Fruit fly (Drosophila melanogaster) whole organism, wandering third instar larva: ENCODE measurements around the gene Rpn1.

ENCODE experiments used
- Abd-B ChIP-seq: fragments of >200 bp; optimal IDR thresholded peaks from 2 replicates; lab custom pipeline; 2017; ENCODE audit warnings: missing biosample characterization, missing genetic modification characterization
- CG32264 ChIP-seq: fragments of 200-800 bp; sonication (Bioruptor generic); optimal IDR thresholded peaks from 2 replicates; lab custom pipeline; 2016; ENCODE audit warnings: missing biosample characterization, missing genetic modification characterization
- CG9705 ChIP-seq: fragments of 200-800 bp; sonication (Bioruptor generic); optimal IDR thresholded peaks from 2 replicates; lab custom pipeline; 2018; ENCODE audit warnings: missing biosample characterization, mild to moderate bottlenecking, missing genetic modification characterization
- CrebA ChIP-seq: fragments of 200-800 bp; sonication (Bioruptor generic); optimal IDR thresholded peaks from 2 replicates; lab custom pipeline; 2016; ENCODE audit warnings: missing biosample characterization, mild to moderate bottlenecking, missing genetic modification characterization, borderline replicate concordance
- Dif ChIP-seq: fragments of 200-275, 200-300 bp; sonication (Bioruptor generic); optimal IDR thresholded peaks from 2 replicates; lab custom pipeline; 2018; ENCODE audit warnings: missing biosample characterization, missing genetic modification characterization; ENCODE audit not compliant: partially characterized antibody
- GATAd ChIP-seq: sonication (Bioruptor generic); optimal IDR thresholded peaks from 2 replicates; lab custom pipeline; 2016; ENCODE audit warnings: missing biosample characterization, missing genetic modification characterization
- HLH106 ChIP-seq: fragments of 200-800 bp; optimal IDR thresholded peaks from 3 replicates; lab custom pipeline; 2019; ENCODE audit warnings: missing biosample characterization, mild to moderate bottlenecking, missing genetic modification characterization, moderate library complexity
- Hnf4 ChIP-seq: fragments of 200-800 bp; sonication (Bioruptor generic); optimal IDR thresholded peaks from 2 replicates; lab custom pipeline; 2016; ENCODE audit warnings: missing biosample characterization, mild to moderate bottlenecking, missing genetic modification characterization
- Hr78 ChIP-seq: fragments of >200 bp; optimal IDR thresholded peaks from 2 replicates; lab custom pipeline; 2017; ENCODE audit warnings: missing biosample characterization, missing genetic modification characterization
- Hr83 ChIP-seq: fragments of 200-300 bp; sonication (Bioruptor generic); optimal IDR thresholded peaks from 2 replicates; lab custom pipeline; 2016; ENCODE audit warnings: missing biosample characterization, mild to moderate bottlenecking, missing genetic modification characterization, moderate library complexity; ENCODE audit not compliant: poor library complexity, severe bottlenecking
- Jra ChIP-seq: sonication (Bioruptor generic); optimal IDR thresholded peaks from 2 replicates; lab custom pipeline; 2016; ENCODE audit warnings: missing biosample characterization, missing genetic modification characterization
- Mio ChIP-seq: sonication (Bioruptor generic); optimal IDR thresholded peaks from 2 replicates; lab custom pipeline; 2016; ENCODE audit warnings: missing biosample characterization, missing genetic modification characterization
- Myc ChIP-seq: fragments of >200 bp; optimal IDR thresholded peaks from 2 replicates; lab custom pipeline; 2017
- N ChIP-seq: fragments of >200 bp; optimal IDR thresholded peaks from 2 replicates; lab custom pipeline; 2018; ENCODE audit warnings: missing biosample characterization, missing external identifiers, missing genetic modification characterization
- OdsH ChIP-seq: fragments of 200-800 bp; sonication (Bioruptor generic); optimal IDR thresholded peaks from 2 replicates; lab custom pipeline; 2016; ENCODE audit warnings: missing biosample characterization, mild to moderate bottlenecking, missing genetic modification characterization
- Rel ChIP-seq, 2 experiments: fragments of 200-800 bp; sonication (Bioruptor generic) in 1 of 2; optimal IDR thresholded peaks; 2 replicates in 1 of 2; 3 replicates in 1 of 2; lab custom pipeline; 2016 to 2019; ENCODE audit warnings: mild to moderate bottlenecking in 2 of 2, missing biosample characterization in 2 of 2, missing genetic modification characterization in 2 of 2, moderate library complexity in 1 of 2
- Sp1 ChIP-seq: fragments of 200-800 bp; sonication (Bioruptor generic); optimal IDR thresholded peaks from 3 replicates; lab custom pipeline; 2019; ENCODE audit warnings: missing biosample characterization, mild to moderate bottlenecking, missing genetic modification characterization, moderate library complexity
- Vsx2 ChIP-seq: fragments of 200-300, 225-300 bp; sonication (Bioruptor generic); optimal IDR thresholded peaks from 2 replicates; lab custom pipeline; 2018; ENCODE audit warnings: missing biosample characterization, missing genetic modification characterization; ENCODE audit not compliant: partially characterized antibody
- brk ChIP-seq: fragments of 200-800 bp; sonication (Bioruptor generic); optimal IDR thresholded peaks from 2 replicates; lab custom pipeline; 2016; ENCODE audit warnings: missing biosample characterization, mild to moderate bottlenecking, missing genetic modification characterization
- dl ChIP-seq, 2 experiments: fragments of 175-275, 200-275 bp in 1 of 2; fragments of 200-275 bp in 1 of 2; sonication (Bioruptor generic); optimal IDR thresholded peaks; lab custom pipeline; 2018; ENCODE audit warnings: mild to moderate bottlenecking in 2 of 2, missing biosample characterization in 2 of 2, missing genetic modification characterization in 2 of 2, moderate library complexity in 2 of 2; ENCODE audit not compliant: partially characterized antibody in 2 of 2, insufficient read depth in 1 of 2
- dmrt93B ChIP-seq: fragments of 200-800 bp; sonication (Bioruptor generic); optimal IDR thresholded peaks from 2 replicates; lab custom pipeline; 2018; ENCODE audit warnings: missing biosample characterization, mild to moderate bottlenecking, missing genetic modification characterization
- dsf ChIP-seq: sonication (Bioruptor generic); optimal IDR thresholded peaks from 2 replicates; lab custom pipeline; 2016; ENCODE audit warnings: missing biosample characterization, missing genetic modification characterization, borderline replicate concordance
- ey ChIP-seq: fragments of 200-800 bp; sonication (Bioruptor generic); optimal IDR thresholded peaks from 2 replicates; lab custom pipeline; 2016; ENCODE audit warnings: missing biosample characterization, missing genetic modification characterization
- fru ChIP-seq: fragments of 200-800 bp; sonication (Bioruptor generic); optimal IDR thresholded peaks from 3 replicates; lab custom pipeline; 2016; ENCODE audit warnings: missing biosample characterization, mild to moderate bottlenecking, missing genetic modification characterization
- h ChIP-seq: fragments of 200-800 bp; sonication (Bioruptor generic); optimal IDR thresholded peaks from 3 replicates; lab custom pipeline; 2016; ENCODE audit warnings: missing biosample characterization, mild to moderate bottlenecking, missing genetic modification characterization
- jim ChIP-seq: fragments of 175-275, 200-325 bp; sonication (Bioruptor generic); optimal IDR thresholded peaks from 2 replicates; lab custom pipeline; 2016; ENCODE audit warnings: missing biosample characterization, mild to moderate bottlenecking, missing genetic modification characterization
- lola ChIP-seq: fragments of >200 bp; optimal IDR thresholded peaks from 2 replicates; lab custom pipeline; 2017; ENCODE audit warnings: missing biosample characterization, missing genetic modification characterization
- pan ChIP-seq: fragments of >200 bp; optimal IDR thresholded peaks from 2 replicates; lab custom pipeline; 2017
- psq ChIP-seq: fragments of 200-800 bp; sonication (Bioruptor generic); optimal IDR thresholded peaks from 3 replicates; lab custom pipeline; 2017; ENCODE audit warnings: missing biosample characterization, mild to moderate bottlenecking, missing genetic modification characterization, moderate library complexity
- rgr ChIP-seq: fragments of 200-800 bp; sonication (Bioruptor generic); optimal IDR thresholded peaks from 3 replicates; lab custom pipeline; 2016; ENCODE audit warnings: missing biosample characterization, mild to moderate bottlenecking, missing genetic modification characterization
- tai ChIP-seq: sonication (Bioruptor generic); optimal IDR thresholded peaks from 2 replicates; lab custom pipeline; 2016; ENCODE audit warnings: missing biosample characterization, missing genetic modification characterization
- usp ChIP-seq: fragments of >200 bp; optimal IDR thresholded peaks from 2 replicates; lab custom pipeline; 2017; ENCODE audit warnings: missing biosample characterization, missing genetic modification characterization

The Rpn1 gene

DNA sequence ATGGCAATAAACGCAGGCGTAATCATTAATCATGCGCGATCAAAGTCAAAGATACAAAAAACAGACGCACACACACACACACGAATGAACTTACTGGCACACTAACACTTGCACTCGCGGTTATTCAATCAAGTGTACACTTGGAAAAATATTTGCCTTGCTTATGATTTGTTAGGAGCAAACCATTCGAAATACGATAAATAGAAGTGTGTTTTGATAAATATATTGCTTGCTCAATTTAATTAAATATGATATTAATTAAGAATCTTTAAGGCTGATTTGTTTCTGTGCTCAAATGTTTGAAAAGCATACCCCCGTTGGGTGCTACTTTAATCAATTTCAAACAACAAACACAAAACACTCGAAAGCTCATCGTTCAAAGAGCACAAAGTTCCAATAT lies 30.6 kb downstream of the Rpn1 start:
- TF ChIP-seq rgr (GFP tag; lab: Kevin White, UChicago) (peak; percentile 3), fru (GFP tag; lab: Kevin White, UChicago) (no peak)

DNA sequence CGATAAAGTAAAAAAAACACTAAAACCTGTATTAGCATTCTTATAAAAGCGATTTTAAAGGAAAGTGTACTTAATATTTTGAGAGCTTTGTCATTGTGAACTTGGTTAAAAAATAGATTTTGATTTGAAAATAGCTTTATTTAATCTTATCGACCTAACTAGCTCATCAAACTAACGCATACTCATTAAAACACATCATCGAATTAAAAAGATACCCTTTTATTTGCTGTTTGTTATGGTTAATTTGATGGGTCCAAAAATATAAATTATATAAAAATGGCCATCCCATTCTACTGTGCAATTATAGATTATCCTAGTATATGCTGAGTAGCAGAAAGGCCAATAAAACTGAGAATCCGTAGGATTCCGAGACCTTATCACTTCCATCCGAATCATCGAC lies 36.2 kb downstream of the Rpn1 start, which contains the start of gene CG32219:
Gene CG32219, minus strand, starts transcription at position 101 of the 400 bp plus-strand sequence.
- no peak for TF ChIP-seq Hr83 (GFP tag; lab: Kevin White, UChicago)
- TF ChIP-seq usp (GFP tag; lab: Kevin White, UChicago), result no peak
- no peak for TF ChIP-seq N (GFP tag; lab: Kevin White, UChicago)
- TF ChIP-seq fru (GFP tag; lab: Kevin White, UChicago), result no peak
- no peak for TF ChIP-seq Rel (GFP tag; optimal IDR thresholded peaks at IDR 0.05; lab: Kevin White, UChicago)
- no peak for TF ChIP-seq Rel (tag; optimal IDR thresholded peaks at IDR 0.05; lab: Kevin White, UChicago)

- TF ChIP-seq ey (no peak), Rel (GFP tag; optimal IDR thresholded peaks at IDR 0.05; lab: Kevin White, UChicago) (no peak), Rel (tag; optimal IDR thresholded peaks at IDR 0.05; lab: Kevin White, UChicago) (no peak), OdsH (no peak), N (GFP tag; lab: Kevin White, UChicago) (no peak), Vsx2 (GFP tag; lab: Kevin White, UChicago) (no peak), Mio (no peak), Hnf4 (GFP tag; lab: Kevin White, UChicago) (no peak)
Measured at dm6 chr3L:19951868-19952267, 37.0 kb downstream of the Rpn1 start, which contains the start of gene CG34258. TSS of gene CG34258 (minus strand) at chr3L:19951968.

- TF ChIP-seq OdsH (no peak), fru (GFP tag; lab: Kevin White, UChicago) (no peak), GATAd (GFP tag; lab: Kevin White, UChicago) (no peak), Sp1 (GFP tag; lab: Kevin White, UChicago) (no peak), CG32264 (no peak), usp (GFP tag; lab: Kevin White, UChicago) (no peak), Dif (GFP tag; lab: Kevin White, UChicago) (no peak), HLH106 (tag; lab: Kevin White, UChicago) (no peak), psq (no peak), Jra (GFP tag; lab: Kevin White, UChicago) (no peak), ey (no peak), Hr78 (GFP tag; lab: Kevin White, UChicago) (no peak), jim (GFP tag; lab: Kevin White, UChicago) (no peak), h (GFP tag; lab: Kevin White, UChicago) (no peak), brk (GFP tag; lab: Kevin White, UChicago) (no peak), pan (lab: Kevin White, UChicago) (no peak), Hnf4 (GFP tag; lab: Kevin White, UChicago) (no peak)
Measured at dm6 chr3L:19952690-19953089, 37.8 kb downstream of the Rpn1 start, which contains the start of gene CG33710. TSS of gene CG33710 (minus strand) at chr3L:19952790.

DNA sequence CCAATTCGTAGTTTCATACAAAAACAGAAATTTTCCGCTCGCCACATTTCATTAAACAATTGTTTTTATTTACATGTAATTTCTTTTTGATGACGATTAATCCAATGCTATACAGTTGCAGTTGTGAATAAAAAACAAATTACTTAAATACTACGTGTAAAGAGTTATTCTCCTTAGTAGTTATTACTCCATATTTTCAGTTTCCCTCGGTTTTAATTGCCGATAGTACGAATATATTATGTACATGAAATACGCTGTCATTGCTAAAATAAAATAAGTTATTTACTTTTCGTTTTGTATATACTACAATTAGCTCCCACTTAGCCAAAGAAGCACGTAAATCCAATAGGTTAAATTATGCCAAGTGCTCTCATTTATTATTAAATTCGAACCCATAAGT lies 38.8 kb downstream of the Rpn1 start, which contains the start of gene CG42655:
Gene CG42655, minus strand, starts transcription at position 101 of the 400 bp plus-strand sequence.
- no peak for TF ChIP-seq Hr78 (GFP tag; lab: Kevin White, UChicago)
- TF ChIP-seq Dif (GFP tag; lab: Kevin White, UChicago), result no peak
- TF ChIP-seq CrebA (GFP tag; lab: Kevin White, UChicago), result no peak
- no peak for TF ChIP-seq OdsH
- TF ChIP-seq Myc (lab: Kevin White, UChicago), result no peak
- TF ChIP-seq CG9705 (GFP tag; lab: Kevin White, UChicago), result no peak
- TF ChIP-seq lola, result no peak
- TF ChIP-seq N (GFP tag; lab: Kevin White, UChicago), result no peak
- no peak for TF ChIP-seq GATAd (GFP tag; lab: Kevin White, UChicago)
- no peak for TF ChIP-seq dl (GFP tag; optimal IDR thresholded peaks at IDR 0.05; lab: Kevin White, UChicago; ENCODE audit: insufficient read depth in 1 of 2, partially characterized antibody in 2 of 2)
- no peak for TF ChIP-seq Rel (GFP tag; optimal IDR thresholded peaks at IDR 0.05; lab: Kevin White, UChicago)
- no peak for TF ChIP-seq Rel (tag; optimal IDR thresholded peaks at IDR 0.05; lab: Kevin White, UChicago)
- no peak for TF ChIP-seq dsf (GFP tag; lab: Kevin White, UChicago)
- no peak for TF ChIP-seq CG32264
- no peak for TF ChIP-seq ey
- TF ChIP-seq rgr (GFP tag; lab: Kevin White, UChicago), result no peak
- no peak for TF ChIP-seq Vsx2 (GFP tag; lab: Kevin White, UChicago)
- no peak for TF ChIP-seq Mio
- TF ChIP-seq tai, result no peak
- no peak for TF ChIP-seq Abd-B (GFP tag; lab: Kevin White, UChicago)
- no peak for TF ChIP-seq dmrt93B (GFP tag; lab: Kevin White, UChicago)
